Worm (Caenorhabditis elegans): ENCODE results near the gene col-83.

DNA sequence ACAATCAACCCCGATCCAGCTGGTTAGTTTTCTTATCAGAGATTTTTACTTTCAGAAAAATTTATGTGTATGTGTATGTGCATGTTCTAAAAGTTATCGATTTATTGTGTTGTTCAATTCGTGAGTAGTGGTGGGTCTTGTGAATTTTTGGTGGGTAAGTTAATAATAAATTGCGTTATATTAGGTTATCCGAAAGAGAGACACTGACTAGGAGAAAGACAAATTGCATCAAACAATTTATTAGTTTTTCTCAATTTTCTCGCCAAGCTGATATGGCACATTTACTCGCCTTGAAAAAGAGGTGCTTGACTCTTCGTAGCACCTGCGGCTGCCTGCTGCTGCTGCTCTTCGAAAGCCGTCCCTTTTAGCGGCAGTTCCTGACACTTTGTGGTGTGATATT is 46.7 kb downstream of the col-83 start:
- TF ChIP-seq tra-4 (tag; optimal IDR thresholded peaks at IDR 0.05): no peak
- TF ChIP-seq ceh-36 (tag; optimal IDR thresholded peaks at IDR 0.05): no peak
- TF ChIP-seq pes-1 (GFP tag; IDR thresholded peaks at IDR 0.05): no peak
- no peak for TF ChIP-seq ama-1 (optimal IDR thresholded peaks at IDR 0.05)
- no peak for TF ChIP-seq tbx-37 (GFP tag; conservative IDR thresholded peaks at IDR 0.05)
- TF ChIP-seq aly-1 (tag; optimal IDR thresholded peaks at IDR 0.05): no peak
- TF ChIP-seq ceh-13 (GFP tag; optimal IDR thresholded peaks at IDR 0.05): no peak
